Fruit fly (Drosophila melanogaster): Measurements from ENCODE around the gene ScsbetaA.

The ScsbetaA gene

DNA sequence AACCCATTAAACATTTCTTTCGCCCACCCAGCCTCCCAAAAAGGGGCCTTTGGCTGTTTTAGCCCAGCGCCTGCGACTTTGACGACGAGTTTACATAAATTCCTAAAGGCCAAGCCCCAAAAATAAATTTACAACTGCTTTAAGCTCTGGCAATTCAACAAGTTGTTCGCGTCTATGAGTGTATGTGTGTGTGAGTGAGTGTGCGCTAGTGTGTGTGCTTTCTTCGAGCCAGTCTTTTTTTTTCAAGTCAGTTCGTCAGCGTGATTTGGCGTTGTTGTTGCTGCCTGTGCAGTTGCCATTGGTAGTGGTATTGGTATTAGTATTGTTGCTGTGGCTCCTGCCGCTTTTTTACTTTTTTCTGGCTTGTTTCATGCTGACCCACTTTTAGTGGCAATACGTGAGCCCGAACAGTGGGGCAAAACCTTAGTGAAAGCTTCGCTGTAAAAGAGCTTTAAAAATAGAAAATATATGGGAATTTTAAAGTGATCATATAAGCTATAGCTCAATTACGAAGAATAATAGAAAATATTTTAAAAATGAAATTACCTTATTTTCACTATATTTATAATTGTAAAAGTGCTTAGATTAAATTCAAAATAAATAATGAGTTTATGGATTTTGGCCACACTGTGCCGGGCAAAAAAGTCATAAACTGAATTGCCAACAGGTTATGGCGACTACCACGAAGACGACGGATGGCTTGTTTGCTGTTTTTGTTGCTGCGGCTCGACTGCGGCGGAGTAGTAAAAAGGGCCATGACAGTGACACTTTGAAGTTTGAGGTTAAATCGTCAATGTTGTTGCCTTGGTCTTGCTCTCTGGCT is 7.2 kb downstream of the ScsbetaA start (continued):
- TF ChIP-seq CoRest (tag; optimal IDR thresholded peaks at IDR 0.05) (peak; percentile 92), nerfin-2 (GFP tag; IDR thresholded peaks at IDR 0.05; ENCODE audit: partially characterized antibody) (no peak), chif (GFP tag; optimal IDR thresholded peaks at IDR 0.05) (peak in 1 of 2 experiments; percentile 39), E2f2 (GFP tag; IDR thresholded peaks at IDR 0.05) (peak; percentile 71), knrl (GFP tag; IDR thresholded peaks at IDR 0.05; ENCODE audit: partially characterized antibody) (peak; percentile 43; the same call in 1 of the 3 replicates), CG7963 (GFP tag; IDR thresholded peaks at IDR 0.05; ENCODE audit: partially characterized antibody) (no peak), CG13424 (tag; optimal IDR thresholded peaks at IDR 0.05) (peak; percentile 93), Ets97D (GFP tag; optimal IDR thresholded peaks at IDR 0.05) (peak; percentile 10), aop (GFP tag; IDR thresholded peaks at IDR 0.05) (no peak), fu2 (GFP tag; optimal IDR thresholded peaks at IDR 0.05) (no peak), Dek (tag; optimal IDR thresholded peaks at IDR 0.05) (peak; percentile 78), pho (GFP tag; optimal IDR thresholded peaks at IDR 0.05) (no peak), Deaf1 (tag; optimal IDR thresholded peaks at IDR 0.05) (peak; percentile 71), CG8290 (GFP tag; optimal IDR thresholded peaks at IDR 0.05) (peak; percentile 52), CG8290 (tag; optimal IDR thresholded peaks at IDR 0.05) (no peak), PHDP (tag; optimal IDR thresholded peaks at IDR 0.05) (peak; percentile 88), CG15514 (GFP tag; optimal IDR thresholded peaks at IDR 0.05) (peak; percentile 42), CG4328 (GFP tag; optimal IDR thresholded peaks at IDR 0.05) (peak; percentile 83), lmd (GFP tag; IDR thresholded peaks at IDR 0.05) (peak; percentile 86), usp (GFP tag; optimal IDR thresholded peaks at IDR 0.05) (no peak), da (GFP tag; optimal IDR thresholded peaks at IDR 0.05) (no peak), CG16815 (GFP tag; optimal IDR thresholded peaks at IDR 0.05) (peak; percentile 55), CG6175 (GFP tag; IDR thresholded peaks at IDR 0.05) (peak; percentile 43; the same call in 1 of the 3 replicates), fd64A (GFP tag; optimal IDR thresholded peaks at IDR 0.05) (peak; percentile 43), Drgx (GFP tag; IDR thresholded peaks at IDR 0.05) (peak; percentile 89), gcm2 (GFP tag; optimal IDR thresholded peaks at IDR 0.05) (no peak), CG14667 (GFP tag; IDR thresholded peaks at IDR 0.05) (peak; percentile 64; the same call in 1 of the 2 replicates), CG7372 (GFP tag; IDR thresholded peaks at IDR 0.05) (peak; percentile 85), mirr (GFP tag; optimal IDR thresholded peaks at IDR 0.05) (no peak), Ptx1 (GFP tag; IDR thresholded peaks at IDR 0.05) (peak; percentile 88), CG3995 (GFP tag; optimal IDR thresholded peaks at IDR 0.05) (peak; percentile 16), CG7786 (GFP tag; optimal IDR thresholded peaks at IDR 0.05) (no peak), abd-A (tag; optimal IDR thresholded peaks at IDR 0.05) (peak; percentile 85), insv (GFP tag; optimal IDR thresholded peaks at IDR 0.05) (peak in 1 of 2 experiments; percentile 26), Hsf (GFP tag; optimal IDR thresholded peaks at IDR 0.05) (peak; percentile 63), pnt (GFP tag; optimal IDR thresholded peaks at IDR 0.05) (peak; percentile 39), Stat92E (GFP tag; optimal IDR thresholded peaks at IDR 0.05) (peak in 1 of 3 experiments; percentile 80), ranshi (GFP tag; IDR thresholded peaks at IDR 0.05) (peak; percentile 75), CG12104 (GFP tag; optimal IDR thresholded peaks at IDR 0.05) (peak; percentile 73), CG12155 (GFP tag; optimal IDR thresholded peaks at IDR 0.05) (peak; percentile 43), Scr (GFP tag; IDR thresholded peaks at IDR 0.05; ENCODE audit: partially characterized antibody) (no peak), Nf-YA (GFP tag; IDR thresholded peaks at IDR 0.05) (peak; percentile 58; the same call in 1 of the 2 replicates), Fer2 (tag; optimal IDR thresholded peaks at IDR 0.05) (peak; percentile 17), CG16863 (GFP tag; optimal IDR thresholded peaks at IDR 0.05) (peak; percentile 9), dimm (GFP tag; IDR thresholded peaks at IDR 0.05) (peak; percentile 69), CG7556 (GFP tag; optimal IDR thresholded peaks at IDR 0.05) (peak; percentile 92), CG1603 (tag; optimal IDR thresholded peaks at IDR 0.05) (peak; percentile 24), CG9817 (tag; optimal IDR thresholded peaks at IDR 0.05) (peak; percentile 73), CG15073 (GFP tag; optimal IDR thresholded peaks at IDR 0.05) (no peak)
